In the genomic region with DNA sequence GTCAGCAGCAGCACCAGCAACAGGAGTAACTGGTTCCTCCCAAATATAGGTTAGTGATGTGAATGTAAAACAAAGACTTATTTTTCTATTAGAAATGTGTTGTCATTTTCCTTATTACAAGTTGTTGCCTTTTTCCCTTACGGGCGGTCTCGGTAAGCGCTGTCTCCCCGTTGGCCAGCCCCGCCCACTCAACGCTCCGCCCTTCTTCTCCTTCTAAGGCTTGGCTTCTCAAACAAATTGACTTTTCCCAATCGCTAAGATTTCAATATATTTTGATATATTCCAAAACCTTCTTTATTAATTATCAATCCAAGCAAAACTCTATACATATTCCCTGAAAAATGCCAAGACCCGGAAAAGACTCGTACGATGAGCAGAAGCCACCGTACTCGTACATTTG, we compare ENCODE assay signal across 4 worm cellular contexts.
TF ChIP-seq lines count a peak whose summit lies in the region.

A gene (plus strand): TSS at position 237 of the 400 bp plus-strand sequence.

TF ChIP-seq in whole organism, L3 larva, 47 proteins besides CTCF, POLR2A, EP300 and RAD21:
- peak; percentile 76 for TF ChIP-seq nfya-1 (tag; optimal IDR thresholded peaks at IDR 0.05; lab: Kevin White, UChicago; ENCODE audit: insufficient read depth)
- TF ChIP-seq ceh-9 (tag; optimal IDR thresholded peaks at IDR 0.05; lab: Kevin White, UChicago): no peak
TF ChIP-seq in whole organism, L3 larva: peak in this region for 1.

TF ChIP-seq in whole organism, L4 larva, 104 proteins besides CTCF, POLR2A, EP300 and RAD21:
- TF ChIP-seq aha-1 (tag; lab: Kevin White, UChicago): peak; percentile 44
- TF ChIP-seq lin-39 (tag; optimal IDR thresholded peaks at IDR 0.05; lab: Kevin White, UChicago): no peak
TF ChIP-seq in whole organism, L4 larva: peak in this region for 1.

TF ChIP-seq in whole organism, late embryonic, 69 proteins besides CTCF, POLR2A, EP300 and RAD21:
- TF ChIP-seq ceh-18 (tag; optimal IDR thresholded peaks at IDR 0.05; lab: Kevin White, UChicago): no peak
- peak; percentile 58 for TF ChIP-seq nfya-1 (tag; optimal IDR thresholded peaks at IDR 0.05; lab: Kevin White, UChicago)

TF ChIP-seq in whole organism, young adult, 124 proteins besides CTCF, POLR2A, EP300 and RAD21:
- TF ChIP-seq zfh-2 (GFP tag; conservative IDR thresholded peaks at IDR 0.05; lab: Robert Waterston, UW) (0 out of 2 replicates have a peak, but pooled peaks have one; percentile 7), hsf-1 (GFP tag; IDR thresholded peaks at IDR 0.05; lab: Robert Waterston, UW) (no peak)
